Worm (Caenorhabditis elegans) whole organism, late embryonic: ENCODE measurements around the gene F35G2.1.
"Not testable (repeated sequence)": the region's sequence is repeated elsewhere in the genome, so short reads cannot be mapped to it uniquely, and the experiment has no call there.

Source experiments
- Y22D7AL.16 ChIP-seq: sonication (generic microtip); optimal IDR thresholded peaks from 2 replicates; lab custom pipeline; 2016; ENCODE audit warnings: missing genetic modification characterization, missing compliant biosample characterization
- ahr-1 ChIP-seq: sonication (generic microtip); optimal IDR thresholded peaks from 2 replicates; lab custom pipeline; 2016; ENCODE audit warnings: missing genetic modification characterization, missing compliant biosample characterization
- ceh-14 ChIP-seq: sonication (generic microtip); optimal IDR thresholded peaks from 2 replicates; lab custom pipeline; 2016; ENCODE audit warnings: missing genotype, missing genetic modification characterization, missing compliant biosample characterization
- ceh-19 ChIP-seq: fragments of 200-800 bp; sonication (Bioruptor generic); optimal IDR thresholded peaks from 2 replicates; lab custom pipeline; 2018; ENCODE audit warnings: mild to moderate bottlenecking, missing genetic modification characterization, missing compliant biosample characterization
- ceh-2 ChIP-seq: sonication (generic microtip); optimal IDR thresholded peaks from 2 replicates; lab custom pipeline; 2016; ENCODE audit warnings: missing genotype, missing genetic modification characterization, missing compliant biosample characterization
- ceh-24 ChIP-seq: sonication (generic microtip); optimal IDR thresholded peaks from 2 replicates; lab custom pipeline; 2016; ENCODE audit warnings: mild to moderate bottlenecking, missing genetic modification characterization, missing compliant biosample characterization
- ceh-30 ChIP-seq: fragments of 150-350 bp; optimal IDR thresholded peaks from 2 replicates; lab custom pipeline; 2014; ENCODE audit warnings: missing biosample characterization, missing genetic modification characterization
- ceh-48 ChIP-seq: sonication (generic microtip); optimal IDR thresholded peaks from 2 replicates; lab custom pipeline; 2016; ENCODE audit warnings: missing genetic modification characterization, inconsistent platforms, missing compliant biosample characterization
- ceh-9 ChIP-seq: sonication (generic microtip); optimal IDR thresholded peaks from 2 replicates; lab custom pipeline; 2016; ENCODE audit warnings: mild to moderate bottlenecking, missing genetic modification characterization, inconsistent platforms, missing compliant biosample characterization
- che-1 ChIP-seq: sonication (generic microtip); optimal IDR thresholded peaks from 2 replicates; lab custom pipeline; 2016; ENCODE audit warnings: mild to moderate bottlenecking, missing genetic modification characterization, missing compliant biosample characterization
- dmd-4 ChIP-seq: sonication (generic microtip); optimal IDR thresholded peaks from 2 replicates; lab custom pipeline; 2016; ENCODE audit warnings: borderline replicate concordance, missing genetic modification characterization, missing compliant biosample characterization
- dve-1 ChIP-seq: sonication (generic microtip); optimal IDR thresholded peaks from 2 replicates; lab custom pipeline; 2017; ENCODE audit warnings: antibody characterized with exemption, mild to moderate bottlenecking, missing genetic modification characterization, missing compliant biosample characterization
- elt-2 ChIP-seq: sonication (generic microtip); optimal IDR thresholded peaks from 2 replicates; lab custom pipeline; 2016; ENCODE audit warnings: missing genetic modification reagents, missing genetic modification characterization, missing compliant biosample characterization
- elt-4 ChIP-seq: sonication (generic microtip); optimal IDR thresholded peaks from 2 replicates; lab custom pipeline; 2016; ENCODE audit warnings: missing genetic modification characterization, missing compliant biosample characterization
- ets-4 ChIP-seq: sonication (generic microtip); optimal IDR thresholded peaks from 2 replicates; lab custom pipeline; 2016; ENCODE audit warnings: missing genetic modification characterization, missing compliant biosample characterization
- fkh-10 ChIP-seq: fragments of 150-350 bp; optimal IDR thresholded peaks from 2 replicates; lab custom pipeline; 2014; ENCODE audit warnings: missing biosample characterization, missing genetic modification reagents, missing genetic modification characterization
- gmeb-2 ChIP-seq: sonication (generic microtip); optimal IDR thresholded peaks from 2 replicates; lab custom pipeline; 2016; ENCODE audit warnings: missing genetic modification characterization, inconsistent platforms, missing compliant biosample characterization
- hlh-13 ChIP-seq: fragments of 200-800 bp; sonication (Bioruptor generic); optimal IDR thresholded peaks from 2 replicates; lab custom pipeline; 2018; ENCODE audit warnings: mild to moderate bottlenecking, missing genetic modification characterization, missing compliant biosample characterization
- hlh-30 ChIP-seq: sonication (generic microtip); optimal IDR thresholded peaks from 2 replicates; lab custom pipeline; 2017; ENCODE audit warnings: antibody characterized with exemption, missing genetic modification characterization, missing compliant biosample characterization; ENCODE audit not compliant: insufficient read depth
- lim-6 ChIP-seq: sonication (generic microtip); optimal IDR thresholded peaks from 2 replicates; lab custom pipeline; 2016; ENCODE audit warnings: missing genetic modification characterization, missing compliant biosample characterization
- lin-11 ChIP-seq: fragments of 200-800 bp; sonication (Bioruptor generic); optimal IDR thresholded peaks from 2 replicates; lab custom pipeline; 2018; ENCODE audit warnings: mild to moderate bottlenecking, missing genetic modification characterization, missing compliant biosample characterization
- madf-2 ChIP-seq: sonication (generic microtip); optimal IDR thresholded peaks from 2 replicates; lab custom pipeline; 2017; ENCODE audit warnings: missing genetic modification characterization, missing compliant biosample characterization
- mec-3 ChIP-seq: sonication (generic microtip); optimal IDR thresholded peaks from 2 replicates; lab custom pipeline; 2016; ENCODE audit warnings: borderline replicate concordance, missing genetic modification characterization, missing compliant biosample characterization
- odd-2 ChIP-seq: sonication (generic microtip); optimal IDR thresholded peaks from 2 replicates; lab custom pipeline; 2017; ENCODE audit warnings: antibody characterized with exemption, mild to moderate bottlenecking, missing genetic modification characterization, missing compliant biosample characterization
- pag-3 ChIP-seq: sonication (generic microtip); optimal IDR thresholded peaks from 2 replicates; lab custom pipeline; 2016; ENCODE audit warnings: missing compliant biosample characterization, missing genetic modification characterization, borderline replicate concordance
- pax-1 ChIP-seq: fragments of 150-350 bp; optimal IDR thresholded peaks from 2 replicates; lab custom pipeline; 2014; ENCODE audit warnings: missing biosample characterization, missing genetic modification characterization
- pqm-1 ChIP-seq: sonication (generic microtip); optimal IDR thresholded peaks from 2 replicates; lab custom pipeline; 2016; ENCODE audit warnings: missing genetic modification characterization, missing compliant biosample characterization
- pros-1 ChIP-seq: fragments of 150-350 bp; optimal IDR thresholded peaks from 2 replicates; lab custom pipeline; 2014; ENCODE audit warnings: missing biosample characterization, missing genetic modification reagents, missing genetic modification characterization
- ref-2 ChIP-seq: sonication (generic microtip); optimal IDR thresholded peaks from 2 replicates; lab custom pipeline; 2016; ENCODE audit warnings: missing genetic modification characterization, missing compliant biosample characterization
- sox-4 ChIP-seq: sonication (generic microtip); optimal IDR thresholded peaks from 2 replicates; lab custom pipeline; 2017; ENCODE audit warnings: mild to moderate bottlenecking, missing genetic modification characterization, inconsistent platforms, missing compliant biosample characterization
- ttx-3 ChIP-seq: sonication (generic microtip); optimal IDR thresholded peaks from 2 replicates; lab custom pipeline; 2016; ENCODE audit warnings: missing genetic modification reagents, missing genetic modification characterization, missing compliant biosample characterization
- unc-55 ChIP-seq: sonication (generic microtip); optimal IDR thresholded peaks from 2 replicates; lab custom pipeline; 2017; ENCODE audit warnings: missing biosample characterization, missing genetic modification reagents, missing genetic modification characterization

Gene F35G2.1

DNA sequence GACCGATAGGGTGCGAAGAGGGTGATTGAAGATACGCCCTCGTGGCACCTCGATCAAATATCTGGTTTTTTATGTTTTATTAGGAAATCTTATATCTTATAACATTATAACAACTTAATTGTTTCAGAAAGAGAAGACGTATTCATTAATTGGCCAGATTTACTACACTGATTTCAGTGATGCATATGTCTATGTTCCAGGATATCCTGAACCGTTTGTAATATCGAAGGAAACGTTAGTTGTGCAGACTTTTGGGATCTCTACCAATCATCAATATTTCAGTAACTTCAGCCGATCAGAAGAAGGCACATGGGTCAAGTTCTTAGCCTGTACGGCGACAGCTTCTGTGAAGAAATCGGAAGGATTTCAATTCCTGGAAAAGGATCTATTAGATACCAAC, 42.6 kb upstream of the F35G2.1 start:
- TF ChIP-seq pag-3 (tag; lab: Kevin White, UChicago) (no peak), odd-2 (no peak), unc-55 (GFP tag; lab: Kevin White, UChicago) (no peak), ceh-14 (tag; lab: Kevin White, UChicago) (no peak), ets-4 (tag; lab: Kevin White, UChicago) (no peak), fkh-10 (GFP tag; lab: Kevin White, UChicago) (no peak), che-1 (tag; lab: Kevin White, UChicago) (no peak), pax-1 (tag; lab: Kevin White, UChicago) (no peak), ceh-30 (no peak)

DNA sequence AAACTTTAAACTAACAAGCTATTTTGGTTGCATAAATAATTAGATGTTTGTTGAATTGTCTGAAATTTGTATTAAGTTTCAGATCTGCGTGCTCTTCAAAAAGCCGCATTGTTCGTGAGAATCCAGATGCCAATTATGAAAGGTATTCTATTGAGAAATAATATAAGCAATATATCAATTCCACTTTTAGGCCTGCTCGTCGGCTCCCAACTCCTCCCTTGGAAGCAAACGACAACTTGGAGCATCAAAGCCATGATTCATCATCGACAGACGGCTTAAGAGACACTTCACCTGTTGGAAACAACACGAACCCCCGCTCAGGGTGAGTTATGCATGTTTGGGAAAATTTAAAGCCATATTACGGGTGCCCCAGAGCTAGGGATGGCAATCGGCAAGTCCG, 40.3 kb upstream of the F35G2.1 start:
- no peak for TF ChIP-seq ahr-1 (tag; lab: Kevin White, UChicago)
- TF ChIP-seq fkh-10 (GFP tag; lab: Kevin White, UChicago): no peak
- no peak for TF ChIP-seq ceh-9 (tag; lab: Kevin White, UChicago)
- TF ChIP-seq ets-4 (tag; lab: Kevin White, UChicago): no peak
- TF ChIP-seq elt-4 (tag; lab: Kevin White, UChicago): no peak
- TF ChIP-seq madf-2 (tag; lab: Kevin White, UChicago): no peak
- TF ChIP-seq ceh-24 (tag; lab: Kevin White, UChicago): no peak
- TF ChIP-seq pqm-1 (tag; lab: Kevin White, UChicago): no peak
- TF ChIP-seq unc-55 (GFP tag; lab: Kevin White, UChicago): no peak
- TF ChIP-seq pros-1: no peak
- no peak for TF ChIP-seq ref-2 (tag; lab: Kevin White, UChicago)
- no peak for TF ChIP-seq dmd-4
- no peak for TF ChIP-seq ceh-19
- TF ChIP-seq ceh-2: no peak
- no peak for TF ChIP-seq dve-1
- no peak for TF ChIP-seq hlh-30 (tag; lab: Kevin White, UChicago)
- TF ChIP-seq pax-1 (tag; lab: Kevin White, UChicago): no peak
- no peak for TF ChIP-seq lin-11 (tag; lab: Kevin White, UChicago)
- TF ChIP-seq ceh-48 (tag; lab: Kevin White, UChicago): no peak
- TF ChIP-seq hlh-13: no peak

DNA sequence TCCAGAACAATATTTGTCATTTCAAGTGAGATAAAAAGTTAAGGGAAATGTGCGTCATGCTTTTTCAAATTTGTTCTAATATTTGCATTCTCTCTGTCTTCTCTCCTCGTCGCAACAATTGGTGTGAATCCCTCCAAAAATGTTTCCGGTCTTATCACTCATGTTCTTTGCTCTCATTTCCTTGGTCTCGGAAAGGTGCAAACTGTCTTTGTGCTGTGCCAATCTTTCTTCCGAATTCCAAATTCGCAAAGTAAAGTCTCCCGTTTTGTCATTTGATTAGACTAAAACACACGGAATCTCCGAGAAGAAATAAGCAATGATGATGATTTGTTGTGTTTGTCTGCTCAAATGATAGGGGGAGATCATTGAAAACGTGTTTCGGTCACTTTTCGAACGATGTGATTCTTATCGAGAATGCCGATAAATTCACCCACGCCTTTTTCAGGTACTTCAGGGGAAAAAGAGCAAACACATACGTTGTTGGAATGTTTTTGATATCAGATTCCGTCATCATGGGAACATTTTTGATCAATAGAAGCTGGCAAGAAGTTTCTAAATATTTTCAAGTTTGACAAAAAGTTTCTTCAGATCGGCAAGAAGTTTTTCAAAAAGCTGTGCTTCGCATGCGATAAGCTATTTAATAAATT, 37.5 kb upstream of the F35G2.1 start:
- no peak for TF ChIP-seq sox-4 (tag; lab: Kevin White, UChicago)
- TF ChIP-seq ttx-3 (tag; lab: Kevin White, UChicago): no peak
- no peak for TF ChIP-seq madf-2 (tag; lab: Kevin White, UChicago)
- TF ChIP-seq ceh-2: no peak

ce11 chrIV:12167944-12168343, 35.1 kb upstream of the F35G2.1 start, which contains the start of gene F20B10.3:
TSS of gene F20B10.3 (plus strand) at chrIV:12168244.
- TF ChIP-seq Y22D7AL.16 (tag; lab: Kevin White, UChicago): no peak
- no peak for TF ChIP-seq elt-2 (tag; lab: Kevin White, UChicago)
- no peak for TF ChIP-seq gmeb-2 (tag; lab: Kevin White, UChicago)
- TF ChIP-seq, all 69 proteins: peak for 0

DNA sequence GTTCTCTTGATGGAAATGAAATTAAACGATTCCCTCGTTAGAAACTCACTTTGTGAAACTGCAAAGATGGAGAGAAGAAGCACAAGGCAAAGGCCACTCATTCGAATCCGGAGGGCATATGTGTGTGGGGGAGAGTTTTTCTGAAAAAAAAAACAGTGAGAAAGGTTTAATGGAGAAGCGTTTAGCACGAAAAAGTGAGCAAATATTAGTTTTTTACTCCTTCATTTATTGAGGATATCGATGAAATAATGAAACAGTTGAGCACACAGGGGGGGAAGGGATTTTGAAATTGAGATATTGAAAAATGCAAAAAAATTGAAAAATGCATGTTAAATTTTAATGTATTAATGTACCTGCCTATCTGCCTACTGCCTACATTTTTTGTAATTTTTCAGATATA, 24.8 kb upstream of the F35G2.1 start, which contains the start of gene nlr-1:
TSS of gene nlr-1 (minus strand) at position 101 of the 400 bp plus-strand sequence.
- TF ChIP-seq lim-6; dmd-4; mec-3 (tag; lab: Kevin White, UChicago): not testable (repeated sequence)
